Fruit fly (Drosophila melanogaster) whole organism, pupa: Measurements from ENCODE around the gene CG7768.
A peak's percentile ranks its signal among the peaks of the same experiment; 100 is the strongest.

Experiments
- CG10348 ChIP-seq: fragments of 200-800 bp; sonication (Bioruptor generic); IDR thresholded peaks from 2 replicates; pipeline ENCODE4 v1.3.6; 2022; ENCODE audit warnings: missing biosample characterization, missing genetic modification characterization
- CG12605 ChIP-seq: fragments of 200-800 bp; sonication (Bioruptor generic); IDR thresholded peaks from 2 replicates; pipeline ENCODE4 v1.3.6; 2022; ENCODE audit warnings: missing biosample characterization, missing genetic modification characterization
- CG13204 ChIP-seq: fragments of 200-800 bp; sonication (Bioruptor generic); optimal IDR thresholded peaks from 2 replicates; lab custom pipeline; 2018; ENCODE audit warnings: missing biosample characterization, mild to moderate bottlenecking, missing genetic modification characterization, moderate library complexity
- CG14655 ChIP-seq: fragments of 200-800 bp; sonication (Bioruptor generic); optimal IDR thresholded peaks from 3 replicates; lab custom pipeline; 2017; ENCODE audit warnings: mild to moderate bottlenecking, missing biosample characterization, missing genetic modification reagents, missing genetic modification characterization
- CG15710 ChIP-seq: fragments of 200-800 bp; sonication (Bioruptor generic); optimal IDR thresholded peaks from 2 replicates; lab custom pipeline; 2018; ENCODE audit warnings: missing biosample characterization, mild to moderate bottlenecking, missing genetic modification characterization, moderate library complexity
- CG17806 ChIP-seq: fragments of 200-800 bp; sonication (Bioruptor generic); optimal IDR thresholded peaks from 2 replicates; lab custom pipeline; 2018; ENCODE audit warnings: missing biosample characterization, mild to moderate bottlenecking, missing genetic modification characterization, moderate library complexity
- CG32121 ChIP-seq: fragments of 200-800 bp; sonication (Bioruptor generic); IDR thresholded peaks from 2 replicates; pipeline ENCODE4 v1.3.6; 2022; ENCODE audit warnings: missing biosample characterization, missing genetic modification characterization
- CG4496 ChIP-seq: fragments of 200-800 bp; sonication (Bioruptor generic); IDR thresholded peaks from 3 replicates; pipeline ENCODE4 v1.3.6; 2022; ENCODE audit warnings: missing biosample characterization, missing genetic modification characterization
- CG8159 ChIP-seq: fragments of 200-800 bp; sonication (Bioruptor generic); optimal IDR thresholded peaks from 3 replicates; lab custom pipeline; 2018; ENCODE audit warnings: missing biosample characterization, mild to moderate bottlenecking, missing genetic modification characterization, moderate library complexity
- CG8301 ChIP-seq: fragments of 200-800 bp; sonication (Bioruptor generic); optimal IDR thresholded peaks from 2 replicates; lab custom pipeline; 2018; ENCODE audit warnings: missing biosample characterization, mild to moderate bottlenecking, missing genetic modification characterization
- CG9948 ChIP-seq: fragments of 200-800 bp; sonication (Bioruptor generic); optimal IDR thresholded peaks from 2 replicates; lab custom pipeline; 2018; ENCODE audit warnings: missing biosample characterization, mild to moderate bottlenecking, missing genetic modification characterization, moderate library complexity
- D1 ChIP-seq: fragments of 200-800 bp; sonication (Bioruptor generic); optimal IDR thresholded peaks from 2 replicates; lab custom pipeline; 2018; ENCODE audit warnings: missing biosample characterization, mild to moderate bottlenecking, missing genetic modification characterization, moderate library complexity
- EcR ChIP-seq: fragments of 200-800 bp; sonication (Bioruptor generic); optimal IDR thresholded peaks from 3 replicates; lab custom pipeline; 2019; ENCODE audit warnings: missing biosample characterization, missing genetic modification characterization, mild to moderate bottlenecking, moderate library complexity, missing genetic modification reagents
- Ets98B ChIP-seq: fragments of 200-800 bp; sonication (Bioruptor generic); IDR thresholded peaks from 2 replicates; pipeline ENCODE4 v1.3.6; 2022; ENCODE audit warnings: missing biosample characterization, missing genetic modification characterization
- Pif1A ChIP-seq: fragments of 200-800 bp; sonication (Bioruptor generic); optimal IDR thresholded peaks from 3 replicates; lab custom pipeline; 2016; ENCODE audit warnings: missing biosample characterization, missing genetic modification characterization
- Pif1B ChIP-seq: fragments of 200-800 bp; sonication (Bioruptor generic); optimal IDR thresholded peaks from 3 replicates; lab custom pipeline; 2016; ENCODE audit warnings: missing biosample characterization, missing genetic modification characterization
- Snoo ChIP-seq: fragments of 200-800 bp; sonication (Bioruptor generic); optimal IDR thresholded peaks from 3 replicates; lab custom pipeline; 2017; ENCODE audit warnings: missing biosample characterization, mild to moderate bottlenecking, missing genetic modification characterization, inconsistent platforms
- fd96Ca ChIP-seq: fragments of 200-800 bp; sonication (Bioruptor generic); IDR thresholded peaks from 3 replicates; pipeline ENCODE4 v1.3.6; 2022; ENCODE audit warnings: missing biosample characterization, missing genetic modification characterization
- gl ChIP-seq: fragments of 200-800 bp; sonication (Bioruptor generic); optimal IDR thresholded peaks from 2 replicates; lab custom pipeline; 2018; ENCODE audit warnings: missing biosample characterization, mild to moderate bottlenecking, missing genetic modification characterization
- rn ChIP-seq: fragments of 200-800 bp; sonication (Bioruptor generic); IDR thresholded peaks from 2 replicates; pipeline ENCODE4 v1.3.6; 2022; ENCODE audit warnings: missing biosample characterization, missing genetic modification characterization

Gene CG7768

DNA sequence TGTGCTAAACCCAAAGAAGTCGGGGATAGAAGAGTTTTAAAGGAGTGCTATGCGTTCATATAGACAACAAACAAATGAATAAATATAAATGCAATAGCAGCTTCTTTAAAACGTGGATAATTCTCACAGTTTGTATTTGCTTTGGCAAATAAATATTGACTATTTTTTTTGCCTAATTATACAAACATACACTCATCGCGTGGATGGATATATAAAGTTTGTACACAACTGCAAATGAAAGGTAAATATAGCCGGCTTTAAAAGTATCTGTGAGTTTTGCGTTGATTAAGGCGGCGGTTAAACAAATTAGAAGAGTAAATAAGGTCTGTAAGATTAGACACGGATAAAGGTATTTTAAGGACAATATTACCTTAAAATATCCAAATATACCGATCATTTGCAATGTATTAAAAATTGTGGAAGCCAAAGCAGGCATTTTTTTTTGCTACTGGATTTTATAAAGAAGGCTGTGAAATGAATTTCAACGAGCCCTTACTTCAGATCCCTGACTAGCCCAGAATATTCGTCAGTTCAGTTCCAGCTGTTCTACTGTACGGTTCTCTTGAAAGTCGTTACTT, at the start of gene CG7768:
CG7768 (plus strand) TSS at position 528 of the 578 bp plus-strand sequence.
- TF ChIP-seq CG12605 (GFP tag; lab: Robert Waterston, UW) (no peak), CG32121 (GFP tag; lab: Robert Waterston, UW) (no peak), CG4496 (GFP tag; lab: Robert Waterston, UW) (no peak), fd96Ca (GFP tag; lab: Robert Waterston, UW) (no peak), Pif1A (GFP tag; lab: Kevin White, UChicago) (no peak), CG17806 (tag; lab: Kevin White, UChicago) (no peak), CG8159 (tag; lab: Kevin White, UChicago) (no peak), CG14655 (no peak), EcR (GFP tag; lab: Kevin White, UChicago) (no peak), rn (GFP tag; lab: Robert Waterston, UW) (no peak), D1 (tag; lab: Kevin White, UChicago) (no peak), CG10348 (GFP tag; lab: Robert Waterston, UW) (no peak), CG13204 (no peak), Pif1B (GFP tag; lab: Kevin White, UChicago) (no peak), Snoo (tag; lab: Kevin White, UChicago) (no peak), CG9948 (tag; lab: Kevin White, UChicago) (no peak), CG15710 (tag; lab: Kevin White, UChicago) (no peak)

DNA sequence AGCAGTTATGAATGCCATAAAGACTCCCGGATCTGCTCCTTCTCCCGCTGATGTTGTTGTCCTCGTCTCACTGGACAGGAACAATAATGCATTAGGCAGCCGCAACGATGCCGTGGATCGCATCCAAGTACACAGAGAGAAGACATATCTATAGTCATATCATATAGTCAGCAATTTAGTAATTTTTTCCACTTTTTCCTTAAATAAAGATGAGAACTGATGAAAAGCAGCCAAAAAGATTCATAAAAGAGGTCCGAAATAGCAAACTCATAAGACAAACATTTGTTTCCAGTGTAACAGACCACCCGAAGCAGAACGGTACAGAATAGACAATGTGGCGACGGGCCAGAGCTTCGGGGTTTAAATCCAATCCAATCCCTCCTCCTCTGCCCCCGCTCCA, 47.5 kb upstream of the CG7768 start:
- TF ChIP-seq CG10348 (GFP tag; lab: Robert Waterston, UW) (no peak), rn (GFP tag; lab: Robert Waterston, UW) (no peak), Snoo (tag; lab: Kevin White, UChicago) (no peak), EcR (GFP tag; lab: Kevin White, UChicago) (no peak), Pif1A (GFP tag; lab: Kevin White, UChicago) (no peak), CG15710 (tag; lab: Kevin White, UChicago) (no peak), fd96Ca (GFP tag; lab: Robert Waterston, UW) (no peak), D1 (tag; lab: Kevin White, UChicago) (no peak), CG8301 (tag; lab: Kevin White, UChicago) (no peak), Pif1B (GFP tag; lab: Kevin White, UChicago) (no peak), CG12605 (GFP tag; lab: Robert Waterston, UW) (no peak), CG17806 (tag; lab: Kevin White, UChicago) (no peak), CG13204 (no peak), gl (tag; lab: Kevin White, UChicago) (no peak), CG14655 (no peak)

- TF ChIP-seq CG32121 (GFP tag; lab: Robert Waterston, UW) (no peak), CG8159 (tag; lab: Kevin White, UChicago) (peak; percentile 36)
- TF ChIP-seq, all 21 proteins: peak for 1
Measured at dm6 chr3L:14172174-14172940, 45.6 kb upstream of the CG7768 start.

DNA sequence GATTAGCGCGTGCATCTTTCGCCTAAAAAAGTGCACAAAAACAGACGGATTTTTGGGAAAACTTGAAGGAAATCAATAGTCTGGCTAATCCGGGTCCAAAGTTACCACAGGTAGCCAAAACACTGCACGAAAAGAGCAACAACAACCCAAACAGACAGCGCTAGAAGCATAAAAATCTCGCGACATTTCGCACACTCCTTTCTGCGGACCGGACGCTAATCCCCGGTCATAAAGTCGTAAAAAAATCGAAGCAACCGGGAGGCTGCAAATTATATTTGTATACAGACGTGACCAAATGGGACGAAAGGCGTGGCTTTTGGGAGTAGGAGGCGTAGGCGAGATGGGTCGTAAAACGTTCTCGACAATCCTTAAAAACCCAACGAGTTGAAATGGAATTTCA, 44.7 kb upstream of the CG7768 start:
- no peak for TF ChIP-seq CG13204
- TF ChIP-seq CG12605 (GFP tag; lab: Robert Waterston, UW), result no peak
- TF ChIP-seq CG32121 (GFP tag; lab: Robert Waterston, UW), result no peak
- no peak for TF ChIP-seq CG4496 (GFP tag; lab: Robert Waterston, UW)
- no peak for TF ChIP-seq CG8159 (tag; lab: Kevin White, UChicago)
- no peak for TF ChIP-seq Ets98B (GFP tag; lab: Robert Waterston, UW)
- TF ChIP-seq CG9948 (tag; lab: Kevin White, UChicago), result no peak
- TF ChIP-seq Pif1A (GFP tag; lab: Kevin White, UChicago), result no peak
- TF ChIP-seq Snoo (tag; lab: Kevin White, UChicago), result no peak
- no peak for TF ChIP-seq CG10348 (GFP tag; lab: Robert Waterston, UW)
- TF ChIP-seq EcR (GFP tag; lab: Kevin White, UChicago), result no peak
- no peak for TF ChIP-seq CG15710 (tag; lab: Kevin White, UChicago)

- TF ChIP-seq Pif1A (GFP tag; lab: Kevin White, UChicago) (no peak), CG32121 (GFP tag; lab: Robert Waterston, UW) (no peak)
Measured at dm6 chr3L:14174197-14174596, 43.8 kb upstream of the CG7768 start.

dm6 chr3L:14177476-14178179, 40.4 kb upstream of the CG7768 start:
- TF ChIP-seq fd96Ca (GFP tag; lab: Robert Waterston, UW), result 0 out of 3 replicates have a peak, but pooled peaks have one; percentile 4
- TF ChIP-seq EcR (GFP tag; lab: Kevin White, UChicago), result no peak
- peak; percentile 14 for TF ChIP-seq gl (tag; lab: Kevin White, UChicago)
- 0 out of 2 replicates have a peak, but pooled peaks have one; percentile 6 for TF ChIP-seq CG12605 (GFP tag; lab: Robert Waterston, UW)
- TF ChIP-seq Snoo (tag; lab: Kevin White, UChicago), result peak; percentile 5
- no peak for TF ChIP-seq rn (GFP tag; lab: Robert Waterston, UW)
